Fruit fly (Drosophila melanogaster): ENCODE results near the gene CG12531.

CG12531 gene

DNA sequence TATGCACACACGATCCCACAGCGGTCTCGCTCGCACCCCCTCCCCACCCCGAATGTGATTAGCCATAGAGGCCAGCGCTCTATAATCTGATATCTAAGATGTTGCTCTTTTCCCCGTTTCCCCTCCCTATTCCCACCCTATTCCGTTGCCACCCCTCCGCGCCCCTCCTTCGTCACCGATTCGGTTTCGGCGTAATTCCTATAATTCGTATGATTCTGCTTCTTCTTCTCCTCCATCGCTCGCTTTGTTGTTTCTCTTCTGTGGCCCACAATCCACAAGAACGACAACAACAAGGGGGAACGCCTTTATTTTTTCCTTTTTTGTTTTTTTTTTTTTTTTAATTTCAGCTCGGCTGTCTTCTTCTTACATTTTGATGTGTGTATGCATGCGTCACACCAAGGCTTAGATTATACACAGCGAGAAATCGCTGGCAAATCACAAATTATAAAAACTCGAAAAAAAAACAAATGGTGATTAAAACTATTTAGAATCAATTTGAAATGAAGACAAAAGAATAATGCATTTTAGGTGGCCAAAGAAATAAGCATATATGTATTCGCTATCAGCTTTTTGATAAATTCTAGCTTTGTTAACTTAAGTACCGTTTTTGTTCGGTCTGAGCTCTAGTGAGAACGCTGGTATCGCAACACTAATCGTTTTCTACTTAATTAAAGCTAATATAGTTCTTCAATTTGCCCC is 51.2 kb downstream of the CG12531 start (continued):
- no peak for TF ChIP-seq bowl (GFP tag; IDR thresholded peaks at IDR 0.05)
- TF ChIP-seq CG7786 (GFP tag; optimal IDR thresholded peaks at IDR 0.05), result peak; percentile 44
- TF ChIP-seq pros (GFP tag; optimal IDR thresholded peaks at IDR 0.05), result peak; percentile 71
- TF ChIP-seq sd (tag; optimal IDR thresholded peaks at IDR 0.05), result no peak
- TF ChIP-seq en (GFP tag; optimal IDR thresholded peaks at IDR 0.05), result peak; percentile 9
- TF ChIP-seq jumu (GFP tag; optimal IDR thresholded peaks at IDR 0.05), result no peak
- peak; percentile 36 for TF ChIP-seq nom (GFP tag; optimal IDR thresholded peaks at IDR 0.05)
- peak; percentile 88 for TF ChIP-seq Xrp1 (GFP tag; IDR thresholded peaks at IDR 0.05)
- TF ChIP-seq CG1602 (GFP tag; optimal IDR thresholded peaks at IDR 0.05), result peak; percentile 25
- peak; percentile 15 for TF ChIP-seq CG12155 (GFP tag; optimal IDR thresholded peaks at IDR 0.05)
- no peak for TF ChIP-seq mld (GFP tag; IDR thresholded peaks at IDR 0.05; ENCODE audit: partially characterized antibody)
- no peak for TF ChIP-seq Sry-β (GFP tag; optimal IDR thresholded peaks at IDR 0.05)
- no peak for TF ChIP-seq da (GFP tag; optimal IDR thresholded peaks at IDR 0.05)
- peak; percentile 29 for TF ChIP-seq kni (GFP tag; optimal IDR thresholded peaks at IDR 0.05)

DNA sequence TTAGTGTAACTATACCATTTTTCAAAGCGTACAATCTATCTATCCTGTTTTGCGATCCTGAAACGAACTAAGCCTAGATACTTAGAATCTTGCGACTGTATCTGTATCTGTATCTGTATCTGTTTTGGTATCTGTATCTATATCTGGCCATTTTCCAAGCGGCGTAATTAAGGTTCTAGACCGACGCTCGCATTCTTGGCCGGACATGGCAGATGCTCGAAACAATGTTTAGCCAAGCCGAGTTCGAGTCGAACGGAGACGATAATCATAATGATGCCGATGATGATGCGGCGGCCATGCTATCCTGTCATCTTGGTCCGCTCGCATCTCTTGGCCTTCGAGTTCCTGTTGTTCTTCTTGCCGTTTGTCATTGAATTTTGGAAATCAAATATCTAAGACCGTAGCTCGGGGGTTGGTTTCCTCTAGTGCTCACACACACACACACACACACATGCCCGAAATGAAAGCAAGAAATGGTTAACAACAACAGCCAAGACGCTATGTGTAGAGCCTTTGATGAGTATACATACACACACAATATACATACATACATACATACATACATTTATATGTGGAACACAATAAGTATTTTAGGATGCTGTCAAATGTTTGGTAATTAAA is 53.4 kb downstream of the CG12531 start:
- TF ChIP-seq kni (GFP tag; optimal IDR thresholded peaks at IDR 0.05) (peak; percentile 7), corto (GFP tag; optimal IDR thresholded peaks at IDR 0.05) (no peak), wek (GFP tag; optimal IDR thresholded peaks at IDR 0.05) (no peak), CG16863 (GFP tag; optimal IDR thresholded peaks at IDR 0.05) (no peak), pros (GFP tag; optimal IDR thresholded peaks at IDR 0.05) (peak; percentile 98), CG15479 (GFP tag; optimal IDR thresholded peaks at IDR 0.05) (peak; percentile 85), tap (tag; optimal IDR thresholded peaks at IDR 0.05) (no peak), MTF-1 (GFP tag; optimal IDR thresholded peaks at IDR 0.05; ENCODE audit: borderline replicate concordance) (no peak), Meics (GFP tag; optimal IDR thresholded peaks at IDR 0.05) (no peak), ewg (GFP tag; optimal IDR thresholded peaks at IDR 0.05) (no peak), phol (tag; optimal IDR thresholded peaks at IDR 0.05) (no peak), grn (GFP tag; optimal IDR thresholded peaks at IDR 0.05) (peak; percentile 32), zen (tag; optimal IDR thresholded peaks at IDR 0.05) (peak; percentile 96), CG4360 (GFP tag; IDR thresholded peaks at IDR 0.05) (peak; percentile 51; the same call in 1 of the 2 replicates), her (GFP tag; optimal IDR thresholded peaks at IDR 0.05) (no peak), tll (GFP tag; optimal IDR thresholded peaks at IDR 0.05) (peak in 1 of 2 experiments; percentile 63), cg (GFP tag; optimal IDR thresholded peaks at IDR 0.05) (peak; percentile 61), Vsx1 (GFP tag; optimal IDR thresholded peaks at IDR 0.05) (no peak)

DNA sequence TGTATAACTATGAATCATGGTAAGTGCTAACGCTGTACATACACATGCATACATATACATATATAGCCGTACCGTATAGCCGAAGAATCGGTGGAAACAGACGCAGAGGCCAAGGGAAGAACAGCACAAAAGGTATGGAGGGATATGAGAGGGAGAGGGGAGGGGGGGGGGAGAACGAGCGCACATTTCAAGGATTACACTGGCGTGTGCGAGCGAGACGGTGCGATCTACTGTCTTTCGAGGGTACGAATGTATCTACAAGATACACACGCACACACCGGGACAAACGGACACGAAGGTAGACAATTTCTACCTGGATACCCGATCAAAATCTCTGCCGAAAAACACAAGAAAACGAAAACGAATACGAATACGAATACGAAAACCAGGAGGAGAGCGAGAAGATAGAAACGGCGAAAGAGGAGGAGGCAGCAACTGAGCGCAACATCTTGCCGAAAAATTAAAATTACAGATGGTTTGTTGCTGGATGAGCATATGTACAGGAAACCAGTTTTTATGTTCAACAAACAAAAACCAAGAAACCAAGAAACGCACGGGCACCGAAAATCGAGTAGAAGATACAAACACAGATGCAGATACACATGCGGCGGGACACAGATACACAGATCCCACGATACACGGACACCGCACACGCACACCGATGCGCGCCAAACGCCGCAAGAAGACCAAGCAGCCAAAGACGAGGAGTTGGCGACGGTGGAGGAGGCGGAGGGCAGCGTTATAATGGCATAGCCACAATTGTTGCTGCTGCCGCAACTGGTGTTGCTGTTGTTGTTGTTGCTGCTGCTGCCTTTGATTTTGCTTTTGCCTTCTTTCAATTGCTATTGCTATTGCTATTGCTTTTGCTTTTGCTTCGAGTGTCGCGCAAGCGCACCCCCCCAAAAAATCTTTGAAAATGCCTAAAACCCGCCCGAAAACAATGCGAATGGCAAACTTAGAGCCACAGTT is 55.3 kb downstream of the CG12531 start:
- TF ChIP-seq CG11504 (tag; optimal IDR thresholded peaks at IDR 0.05), result peak; percentile 50
- TF ChIP-seq CG3163 (GFP tag; optimal IDR thresholded peaks at IDR 0.05), result no peak
- TF ChIP-seq CG1233 (GFP tag; optimal IDR thresholded peaks at IDR 0.05), result no peak
- TF ChIP-seq CG15479 (GFP tag; optimal IDR thresholded peaks at IDR 0.05), result peak; percentile 64
- no peak for TF ChIP-seq Pdp1 (GFP tag; optimal IDR thresholded peaks at IDR 0.05)
- no peak for TF ChIP-seq sqz (GFP tag; optimal IDR thresholded peaks at IDR 0.05)
- no peak for TF ChIP-seq CG2116 (GFP tag; optimal IDR thresholded peaks at IDR 0.05)
- no peak for TF ChIP-seq Sox102F (GFP tag; optimal IDR thresholded peaks at IDR 0.05)
- TF ChIP-seq CG8388 (GFP tag; optimal IDR thresholded peaks at IDR 0.05), result no peak
- peak; percentile 93 for TF ChIP-seq pros (GFP tag; optimal IDR thresholded peaks at IDR 0.05)
- TF ChIP-seq twi (tag; optimal IDR thresholded peaks at IDR 0.05), result peak; percentile 89
- TF ChIP-seq bab2 (GFP tag; optimal IDR thresholded peaks at IDR 0.05), result no peak
- TF ChIP-seq Adf1 (GFP tag; IDR thresholded peaks at IDR 0.05), result 0 out of 2 replicates have a peak, but pooled peaks have one; percentile 21
- 0 out of 2 replicates have a peak, but pooled peaks have one; percentile 12 for TF ChIP-seq sna (GFP tag; IDR thresholded peaks at IDR 0.05; ENCODE audit: partially characterized antibody)
- no peak for TF ChIP-seq Dad (GFP tag; optimal IDR thresholded peaks at IDR 0.05)
